Comparison of ENCODE assay signal across 4 worm cellular contexts in genomic region chrV:1868596-1869263, ce11.
TF ChIP-seq lines count a peak whose summit lies in the region.

knl-3 (plus strand) TSS chrV:1869213.

TF ChIP-seq in whole organism, L2 larva, 48 proteins besides CTCF, POLR2A, EP300 and RAD21 (continues in another document):
- TF ChIP-seq lin-39 (tag; optimal IDR thresholded peaks at IDR 0.05; lab: Kevin White, UChicago) (no peak), blmp-1 (tag; optimal IDR thresholded peaks at IDR 0.05; lab: Kevin White, UChicago; ENCODE audit: insufficient read depth) (peak; percentile 47), lin-11 (tag; optimal IDR thresholded peaks at IDR 0.05; lab: Kevin White, UChicago) (peak; percentile 86), ceh-82 (tag; optimal IDR thresholded peaks at IDR 0.05; lab: Kevin White, UChicago) (no peak), nhr-129 (tag; optimal IDR thresholded peaks at IDR 0.05; lab: Kevin White, UChicago) (peak; percentile 73), nhr-77 (tag; optimal IDR thresholded peaks at IDR 0.05; lab: Kevin White, UChicago) (no peak), mab-5 (tag; optimal IDR thresholded peaks at IDR 0.05; lab: Kevin White, UChicago) (peak; percentile 75), gmeb-1 (tag; optimal IDR thresholded peaks at IDR 0.05; lab: Kevin White, UChicago) (peak; percentile 97), C34F6.9 (tag; optimal IDR thresholded peaks at IDR 0.05; lab: Kevin White, UChicago) (peak; percentile 93), aly-2 (tag; optimal IDR thresholded peaks at IDR 0.05; lab: Kevin White, UChicago) (no peak), mbf-1 (tag; optimal IDR thresholded peaks at IDR 0.05; lab: Kevin White, UChicago) (no peak), nhr-21 (tag; optimal IDR thresholded peaks at IDR 0.05; lab: Kevin White, UChicago) (peak; percentile 85), ama-1 (optimal IDR thresholded peaks at IDR 0.05; lab: Kevin White, UChicago) (no peak), snpc-4 (tag; optimal IDR thresholded peaks at IDR 0.05; lab: Kevin White, UChicago) (peak; percentile 68), nhr-25 (tag; optimal IDR thresholded peaks at IDR 0.05; lab: Kevin White, UChicago) (peak; percentile 89), nhr-10 (tag; optimal IDR thresholded peaks at IDR 0.05; lab: Kevin White, UChicago) (peak; percentile 70), egl-27 (tag; optimal IDR thresholded peaks at IDR 0.05; lab: Kevin White, UChicago) (peak; percentile 62), nhr-12 (tag; optimal IDR thresholded peaks at IDR 0.05; lab: Kevin White, UChicago) (no peak), nhr-6 (tag; optimal IDR thresholded peaks at IDR 0.05; lab: Kevin White, UChicago) (peak; percentile 19), sma-3 (GFP tag; optimal IDR thresholded peaks at IDR 0.05; lab: Kevin White, UChicago) (peak; percentile 83), ceh-16 (tag; optimal IDR thresholded peaks at IDR 0.05; lab: Kevin White, UChicago) (peak; percentile 76), lsy-2 (tag; optimal IDR thresholded peaks at IDR 0.05; lab: Kevin White, UChicago) (peak; percentile 83 to 91), Y55F3AM.14 (GFP tag; optimal IDR thresholded peaks at IDR 0.05; lab: Kevin White, UChicago) (peak; percentile 47)

TF ChIP-seq in whole organism, L4 larva, 104 proteins besides CTCF, POLR2A, EP300 and RAD21 (continues in another document):
- TF ChIP-seq lin-1 (GFP tag; IDR thresholded peaks at IDR 0.05; lab: Robert Waterston, UW) (peak; percentile 55; the same call in 1 of the 2 replicates), lir-3 (tag; optimal IDR thresholded peaks at IDR 0.05; lab: Kevin White, UChicago) (no peak), pha-4 (GFP tag; IDR thresholded peaks at IDR 0.05; lab: Robert Waterston, UW) (peak; percentile 76; the same call in 1 of the 2 replicates), pha-4 (tag; optimal IDR thresholded peaks at IDR 0.05; lab: Kevin White, UChicago) (no peak), nhr-10 (tag; optimal IDR thresholded peaks at IDR 0.05; lab: Kevin White, UChicago) (no peak), madf-5 (GFP tag; IDR thresholded peaks at IDR 0.05; lab: Robert Waterston, UW) (no peak), gei-8 (GFP tag; optimal IDR thresholded peaks at IDR 0.05; lab: Kevin White, UChicago) (no peak), tag-97 (GFP tag; IDR thresholded peaks at IDR 0.05; lab: Robert Waterston, UW) (no peak), F44E2.7 (GFP tag; IDR thresholded peaks at IDR 0.05; lab: Robert Waterston, UW) (no peak), nhr-41 (GFP tag; IDR thresholded peaks at IDR 0.05; lab: Robert Waterston, UW) (no peak), daf-8 (GFP tag; IDR thresholded peaks at IDR 0.05; lab: Robert Waterston, UW) (no peak), F26F4.8 (GFP tag; conservative IDR thresholded peaks at IDR 0.05; lab: Robert Waterston, UW) (no peak), egl-27 (tag; optimal IDR thresholded peaks at IDR 0.05; lab: Kevin White, UChicago) (no peak), ama-1 (optimal IDR thresholded peaks at IDR 0.05; lab: Kevin White, UChicago) (no peak), fkh-10 (GFP tag; optimal IDR thresholded peaks at IDR 0.05; lab: Kevin White, UChicago) (peak; percentile 68), attf-4 (tag; optimal IDR thresholded peaks at IDR 0.05; lab: Kevin White, UChicago) (no peak), duxl-1 (tag; optimal IDR thresholded peaks at IDR 0.05; lab: Kevin White, UChicago; ENCODE audit: poor library complexity) (peak; percentile 60), spr-3 (GFP tag; optimal IDR thresholded peaks at IDR 0.05; lab: Kevin White, UChicago) (peak; percentile 78), hlh-11 (tag; optimal IDR thresholded peaks at IDR 0.05; lab: Kevin White, UChicago) (peak; percentile 81), mdl-1 (tag; optimal IDR thresholded peaks at IDR 0.05; lab: Kevin White, UChicago) (peak in 1 of 2 experiments; percentile 32), lim-7 (GFP tag; IDR thresholded peaks at IDR 0.05; lab: Robert Waterston, UW) (no peak), nhr-76 (tag; optimal IDR thresholded peaks at IDR 0.05; lab: Kevin White, UChicago) (no peak), spr-1 (tag; optimal IDR thresholded peaks at IDR 0.05; lab: Kevin White, UChicago) (peak; percentile 75), nhr-102 (tag; optimal IDR thresholded peaks at IDR 0.05; lab: Kevin White, UChicago) (peak; percentile 87), nhr-111 (GFP tag; optimal IDR thresholded peaks at IDR 0.05; lab: Kevin White, UChicago) (no peak)

TF ChIP-seq in whole organism, late embryonic, 69 proteins besides CTCF, POLR2A, EP300 and RAD21 (continues in another document):
- no peak for TF ChIP-seq F13H6.1 (tag; optimal IDR thresholded peaks at IDR 0.05; lab: Kevin White, UChicago)
- TF ChIP-seq sox-2 (GFP tag; IDR thresholded peaks at IDR 0.05; lab: Robert Waterston, UW) = no peak
- TF ChIP-seq lin-11 (tag; optimal IDR thresholded peaks at IDR 0.05; lab: Kevin White, UChicago) = peak; percentile 40
- peak; percentile 59 for TF ChIP-seq pax-1 (tag; optimal IDR thresholded peaks at IDR 0.05; lab: Kevin White, UChicago)
- TF ChIP-seq nhr-232 (tag; optimal IDR thresholded peaks at IDR 0.05; lab: Kevin White, UChicago) = peak; percentile 4
- TF ChIP-seq fkh-10 (GFP tag; optimal IDR thresholded peaks at IDR 0.05; lab: Kevin White, UChicago) = peak; percentile 49
- TF ChIP-seq odd-2 (tag; optimal IDR thresholded peaks at IDR 0.05; lab: Kevin White, UChicago) = no peak
- TF ChIP-seq unc-86 (tag; optimal IDR thresholded peaks at IDR 0.05; lab: Kevin White, UChicago) = peak; percentile 67
- peak; percentile 66 for TF ChIP-seq dve-1 (tag; optimal IDR thresholded peaks at IDR 0.05; lab: Kevin White, UChicago)
- TF ChIP-seq T23F11.4 (GFP tag; optimal IDR thresholded peaks at IDR 0.05; lab: Kevin White, UChicago) = peak; percentile 27
- peak; percentile 38 for TF ChIP-seq che-1 (tag; optimal IDR thresholded peaks at IDR 0.05; lab: Kevin White, UChicago)
- TF ChIP-seq Y22D7AL.16 (tag; optimal IDR thresholded peaks at IDR 0.05; lab: Kevin White, UChicago) = peak; percentile 62
- TF ChIP-seq C38D4.7 (GFP tag; optimal IDR thresholded peaks at IDR 0.05; lab: Kevin White, UChicago) = peak; percentile 31
- peak; percentile 53 for TF ChIP-seq madf-2 (tag; optimal IDR thresholded peaks at IDR 0.05; lab: Kevin White, UChicago)
- no peak for TF ChIP-seq pqm-1 (tag; optimal IDR thresholded peaks at IDR 0.05; lab: Kevin White, UChicago)
- TF ChIP-seq syd-9 (tag; optimal IDR thresholded peaks at IDR 0.05; lab: Kevin White, UChicago) = peak; percentile 45
- TF ChIP-seq hlh-13 (GFP tag; optimal IDR thresholded peaks at IDR 0.05; lab: Kevin White, UChicago) = peak; percentile 51
- TF ChIP-seq ztf-16 (tag; optimal IDR thresholded peaks at IDR 0.05; lab: Kevin White, UChicago) = peak; percentile 36
- no peak for TF ChIP-seq pag-3 (tag; optimal IDR thresholded peaks at IDR 0.05; lab: Kevin White, UChicago; ENCODE audit: borderline replicate concordance)
- TF ChIP-seq nhr-11 (tag; optimal IDR thresholded peaks at IDR 0.05; lab: Kevin White, UChicago) = no peak
- TF ChIP-seq gmeb-2 (tag; optimal IDR thresholded peaks at IDR 0.05; lab: Kevin White, UChicago) = peak; percentile 62
- no peak for TF ChIP-seq dmd-4 (tag; optimal IDR thresholded peaks at IDR 0.05; lab: Kevin White, UChicago; ENCODE audit: borderline replicate concordance)
- TF ChIP-seq unc-3 (GFP tag; conservative IDR thresholded peaks at IDR 0.05; lab: Robert Waterston, UW) = 0 out of 2 replicates have a peak, but pooled peaks have one; percentile 31
- peak; percentile 67 for TF ChIP-seq unc-3 (tag; optimal IDR thresholded peaks at IDR 0.05; lab: Kevin White, UChicago)
- TF ChIP-seq ceh-19 (GFP tag; optimal IDR thresholded peaks at IDR 0.05; lab: Kevin White, UChicago) = peak; percentile 63

TF ChIP-seq in whole organism, mixed stage, embryonic, 35 proteins besides CTCF, POLR2A, EP300 and RAD21 (continues in another document):
- TF ChIP-seq pha-4 (tag; optimal IDR thresholded peaks at IDR 0.05; lab: Kevin White, UChicago) = peak; percentile 89
- TF ChIP-seq elt-3 (tag; optimal IDR thresholded peaks at IDR 0.05; lab: Kevin White, UChicago) = no peak
- peak; percentile 92 for TF ChIP-seq sptf-1 (tag; optimal IDR thresholded peaks at IDR 0.05; lab: Kevin White, UChicago)
- peak; percentile 83 for TF ChIP-seq nhr-237 (tag; optimal IDR thresholded peaks at IDR 0.05; lab: Kevin White, UChicago)
- no peak for TF ChIP-seq nhr-76 (tag; optimal IDR thresholded peaks at IDR 0.05; lab: Kevin White, UChicago)
- no peak for TF ChIP-seq flh-1 (GFP tag; optimal IDR thresholded peaks at IDR 0.05; lab: Kevin White, UChicago)
- peak; percentile 97 for TF ChIP-seq lin-13 (tag; optimal IDR thresholded peaks at IDR 0.05; lab: Kevin White, UChicago)
- no peak for TF ChIP-seq sem-2 (GFP tag; optimal IDR thresholded peaks at IDR 0.05; lab: Kevin White, UChicago)
- TF ChIP-seq lin-32 (GFP tag; optimal IDR thresholded peaks at IDR 0.05; lab: Kevin White, UChicago) = no peak
- TF ChIP-seq blmp-1 (tag; optimal IDR thresholded peaks at IDR 0.05; lab: Kevin White, UChicago) = peak; percentile 20
- TF ChIP-seq zip-8 (tag; optimal IDR thresholded peaks at IDR 0.05; lab: Kevin White, UChicago) = no peak
- TF ChIP-seq ham-2 (GFP tag; optimal IDR thresholded peaks at IDR 0.05; lab: Kevin White, UChicago) = peak; percentile 23
- TF ChIP-seq drap-1 (GFP tag; optimal IDR thresholded peaks at IDR 0.05; lab: Kevin White, UChicago) = peak; percentile 60
- TF ChIP-seq elt-1 (tag; optimal IDR thresholded peaks at IDR 0.05; lab: Kevin White, UChicago; ENCODE audit: borderline replicate concordance, insufficient read depth) = no peak
- no peak for TF ChIP-seq nhr-12 (tag; optimal IDR thresholded peaks at IDR 0.05; lab: Kevin White, UChicago)
- no peak for TF ChIP-seq mab-5 (tag; optimal IDR thresholded peaks at IDR 0.05; lab: Kevin White, UChicago)
- TF ChIP-seq unc-120 (tag; optimal IDR thresholded peaks at IDR 0.05; lab: Kevin White, UChicago; ENCODE audit: poor library complexity, severe bottlenecking) = peak; percentile 59
- TF ChIP-seq cnd-1 (tag; optimal IDR thresholded peaks at IDR 0.05; lab: Kevin White, UChicago) = peak; percentile 77
- peak; percentile 68 for TF ChIP-seq ces-1 (GFP tag; optimal IDR thresholded peaks at IDR 0.05; lab: Kevin White, UChicago)
- TF ChIP-seq ceh-83 (GFP tag; optimal IDR thresholded peaks at IDR 0.05; lab: Kevin White, UChicago) = peak; percentile 72
- no peak for TF ChIP-seq nhr-28 (tag; optimal IDR thresholded peaks at IDR 0.05; lab: Kevin White, UChicago)
- peak; percentile 52 for TF ChIP-seq tbx-8 (GFP tag; optimal IDR thresholded peaks at IDR 0.05; lab: Kevin White, UChicago)
- TF ChIP-seq M03D4.4 (tag; optimal IDR thresholded peaks at IDR 0.05; lab: Kevin White, UChicago) = peak; percentile 80
- TF ChIP-seq lsy-2 (tag; optimal IDR thresholded peaks at IDR 0.05; lab: Kevin White, UChicago) = peak; percentile 81
- no peak for TF ChIP-seq unc-39 (tag; optimal IDR thresholded peaks at IDR 0.05; lab: Kevin White, UChicago)
- peak; percentile 12 for TF ChIP-seq hlh-1 (tag; optimal IDR thresholded peaks at IDR 0.05; lab: Kevin White, UChicago)
- TF ChIP-seq mep-1 (tag; optimal IDR thresholded peaks at IDR 0.05; lab: Kevin White, UChicago) = peak; percentile 89
- TF ChIP-seq mls-2 (tag; optimal IDR thresholded peaks at IDR 0.05; lab: Kevin White, UChicago) = peak; percentile 85
- TF ChIP-seq bed-3 (GFP tag; optimal IDR thresholded peaks at IDR 0.05; lab: Kevin White, UChicago) = peak; percentile 54
